Worm (Caenorhabditis elegans): Measurements from ENCODE around the gene C45G9.5.

DNA sequence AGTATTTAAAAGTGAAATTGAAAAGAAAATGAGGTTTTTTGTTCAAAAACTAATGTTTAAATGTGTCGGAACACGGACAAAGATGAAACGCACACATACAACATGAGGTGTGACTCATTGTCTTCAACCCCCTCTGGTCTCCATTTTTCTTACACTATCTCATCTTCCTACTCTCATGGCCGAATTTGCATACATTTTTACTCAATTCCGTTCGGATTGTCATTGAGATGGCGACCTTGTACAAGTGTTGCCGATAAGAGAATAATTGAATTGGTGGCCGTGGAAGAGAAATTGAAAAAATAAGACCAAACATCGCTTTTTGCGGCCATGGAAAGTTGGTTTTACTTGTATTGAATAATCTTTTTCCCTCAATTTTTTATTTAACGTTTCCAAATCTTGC is 742 bp upstream of the C45G9.5 start, which contains the start of gene txbp-3:
- no peak for TF ChIP-seq nhr-237 (tag; optimal IDR thresholded peaks at IDR 0.05)
- no peak for TF ChIP-seq ama-1 (optimal IDR thresholded peaks at IDR 0.05)
- TF ChIP-seq unc-62 (GFP tag; optimal IDR thresholded peaks at IDR 0.05) = no peak
- no peak for TF ChIP-seq nhr-11 (tag; optimal IDR thresholded peaks at IDR 0.05)
- no peak for TF ChIP-seq egl-27 (tag; optimal IDR thresholded peaks at IDR 0.05)
- TF ChIP-seq aly-2 (tag; optimal IDR thresholded peaks at IDR 0.05) = no peak
- TF ChIP-seq nhr-12 (tag; optimal IDR thresholded peaks at IDR 0.05) = no peak

All from whole organism, L2 larva.